Worm (Caenorhabditis elegans): Measurements from ENCODE around the gene K07F5.12.
A peak's percentile ranks its signal among the peaks of the same experiment; 100 is the strongest.

Gene K07F5.12

DNA sequence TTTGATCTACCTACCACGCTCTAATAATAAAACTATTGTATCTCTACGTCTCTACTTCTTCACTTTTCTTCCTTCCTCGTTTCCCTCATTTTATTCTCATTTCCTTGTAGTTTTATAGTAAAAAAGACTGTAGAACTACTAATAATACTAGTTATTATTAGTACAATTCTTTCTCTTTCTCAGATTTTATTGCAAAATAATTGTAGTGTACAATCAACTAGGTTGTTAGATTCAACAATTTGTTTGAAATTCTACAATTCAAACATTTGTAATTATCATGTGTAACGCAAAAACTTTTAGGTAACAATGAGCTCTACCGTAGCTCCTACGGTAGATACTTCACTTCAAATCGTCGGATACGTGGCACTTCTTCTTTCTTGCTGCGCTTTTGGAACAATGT, at the start of gene K07F5.12:
Gene K07F5.12, plus strand, starts transcription at position 301 of the 400 bp plus-strand sequence.
- no peak for TF ChIP-seq mdt-29 (GFP tag; IDR thresholded peaks at IDR 0.05)
- no peak for TF ChIP-seq nhr-76 (tag; optimal IDR thresholded peaks at IDR 0.05)
- TF ChIP-seq lin-38 (GFP tag; IDR thresholded peaks at IDR 0.05) = no peak
- no peak for TF ChIP-seq madf-5 (GFP tag; IDR thresholded peaks at IDR 0.05)
- no peak for TF ChIP-seq dve-1 (tag; optimal IDR thresholded peaks at IDR 0.05; ENCODE audit: insufficient read depth)
- no peak for TF ChIP-seq set-16 (GFP tag; IDR thresholded peaks at IDR 0.05)
- TF ChIP-seq snpc-1.2 (GFP tag; IDR thresholded peaks at IDR 0.05) = no peak
- no peak for TF ChIP-seq nhr-48 (tag; optimal IDR thresholded peaks at IDR 0.05)
- no peak for TF ChIP-seq tra-1 (GFP tag; IDR thresholded peaks at IDR 0.05)
- TF ChIP-seq mxl-3 (GFP tag; optimal IDR thresholded peaks at IDR 0.05) = no peak
- no peak for TF ChIP-seq dmd-9 (GFP tag; IDR thresholded peaks at IDR 0.05)
- no peak for TF ChIP-seq lsy-2 (tag; optimal IDR thresholded peaks at IDR 0.05)
- TF ChIP-seq zip-11 (GFP tag; IDR thresholded peaks at IDR 0.05) = no peak
- TF ChIP-seq unc-130 (GFP tag; optimal IDR thresholded peaks at IDR 0.05) = no peak

DNA sequence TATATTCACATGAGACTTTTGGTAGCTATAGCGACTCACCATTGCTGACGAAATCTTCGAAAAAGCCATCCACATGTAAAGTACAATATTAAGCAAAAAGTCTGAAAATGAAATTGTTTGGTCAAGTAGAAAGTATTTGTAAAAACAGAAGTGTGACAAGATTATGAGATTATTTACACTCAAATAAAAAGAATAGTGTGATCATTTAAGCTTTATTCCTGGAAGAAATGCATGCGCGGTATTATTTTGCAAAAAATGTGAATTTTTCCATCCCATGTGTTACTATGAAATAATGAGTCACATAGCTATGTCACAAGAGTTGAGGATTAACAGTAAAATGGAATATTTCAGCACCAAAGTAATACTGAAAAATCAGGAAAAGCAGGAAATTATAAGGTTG, 45.2 kb upstream of the K07F5.12 start, which contains the start of gene dct-15:
Gene dct-15, minus strand, starts transcription at position 101 of the 400 bp plus-strand sequence.
- TF ChIP-seq unc-39 (tag; optimal IDR thresholded peaks at IDR 0.05) = no peak
- TF ChIP-seq egl-27 (tag; optimal IDR thresholded peaks at IDR 0.05) = no peak
- TF ChIP-seq daf-16 (GFP tag; optimal IDR thresholded peaks at IDR 0.05) = no peak
- no peak for TF ChIP-seq daf-16 (tag; optimal IDR thresholded peaks at IDR 0.05)
- no peak for TF ChIP-seq lir-3 (tag; optimal IDR thresholded peaks at IDR 0.05)

DNA sequence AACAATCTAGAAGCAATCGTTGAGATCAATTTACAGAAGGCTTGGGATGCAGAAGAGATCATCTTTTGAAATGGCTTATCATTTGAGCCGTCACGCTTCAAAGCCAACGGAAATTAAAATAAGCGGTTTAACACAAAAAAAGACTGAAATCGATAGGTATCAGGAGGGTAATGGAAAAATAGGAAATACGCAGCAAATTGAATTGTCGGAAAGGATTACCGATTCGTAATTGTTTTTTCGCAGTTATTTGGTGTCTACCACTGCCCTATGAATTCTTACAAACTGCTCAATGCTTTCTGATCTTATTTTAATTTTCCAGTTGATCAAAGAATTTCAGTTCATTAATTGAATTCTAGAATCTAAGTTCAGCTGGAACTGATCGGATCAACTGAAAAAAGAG, 44.3 kb upstream of the K07F5.12 start:
- TF ChIP-seq nhr-11 (tag; optimal IDR thresholded peaks at IDR 0.05) = no peak
- TF ChIP-seq arid-1 (GFP tag; conservative IDR thresholded peaks at IDR 0.05) = no peak
- peak; percentile 63 for TF ChIP-seq aha-1 (tag)

DNA sequence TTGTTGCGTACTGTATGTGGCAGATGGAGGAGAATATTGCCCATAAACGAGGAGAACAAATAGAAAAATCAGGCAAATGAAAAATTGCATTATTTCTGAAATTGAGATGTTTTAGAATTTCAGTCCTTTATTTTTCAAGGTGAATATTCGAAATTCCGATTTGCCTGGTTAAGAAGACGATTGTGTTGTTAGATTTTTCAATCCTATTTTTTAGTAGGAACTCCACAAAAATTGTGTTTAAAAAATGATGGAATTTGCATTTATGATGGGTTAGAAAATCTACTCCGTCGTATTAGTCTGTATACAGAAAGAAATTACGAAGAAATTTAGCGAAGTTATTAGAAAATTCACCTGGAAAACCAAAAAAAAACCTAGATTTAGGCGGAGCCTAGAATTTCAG, 40.4 kb upstream of the K07F5.12 start, which contains the start of gene egl-20:
Gene egl-20, minus strand, starts transcription at position 101 of the 400 bp plus-strand sequence.
- TF ChIP-seq ceh-44 (GFP tag; IDR thresholded peaks at IDR 0.05) (no peak), hmg-1.1 (GFP tag; IDR thresholded peaks at IDR 0.05) (no peak), D1046.2 (GFP tag; IDR thresholded peaks at IDR 0.05) (no peak), zip-2 (tag; optimal IDR thresholded peaks at IDR 0.05) (no peak), cey-2 (tag; optimal IDR thresholded peaks at IDR 0.05; ENCODE audit: borderline replicate concordance, insufficient read depth) (no peak), mdl-1 (tag; optimal IDR thresholded peaks at IDR 0.05) (no peak), tag-97 (GFP tag; IDR thresholded peaks at IDR 0.05) (no peak)

DNA sequence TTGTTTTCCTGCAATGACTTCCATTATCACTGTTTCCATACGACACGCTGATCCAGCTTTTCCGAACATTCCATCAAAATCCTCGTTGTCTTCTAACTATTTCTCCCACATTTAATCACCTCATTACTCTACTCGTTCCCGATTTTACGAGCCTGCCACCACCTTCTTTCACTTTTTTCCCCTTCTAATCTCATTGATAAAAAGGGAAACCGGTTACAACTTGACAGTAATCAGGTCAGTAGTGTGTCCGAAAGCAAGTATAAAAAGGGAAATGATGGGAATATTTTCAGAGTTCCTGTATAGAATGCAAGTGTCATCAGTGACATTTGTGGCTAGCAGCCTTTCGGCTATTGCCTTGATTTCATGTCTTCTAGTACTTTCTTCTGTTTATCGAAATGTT, 34.2 kb upstream of the K07F5.12 start, which contains the start of gene col-123:
Gene col-123, plus strand, starts transcription at position 301 of the 400 bp plus-strand sequence.
- no peak for TF ChIP-seq cey-2 (tag; optimal IDR thresholded peaks at IDR 0.05; ENCODE audit: borderline replicate concordance, insufficient read depth)
- no peak for TF ChIP-seq jun-1 (tag; optimal IDR thresholded peaks at IDR 0.05)
- no peak for TF ChIP-seq pha-4 (GFP tag; IDR thresholded peaks at IDR 0.05)
- TF ChIP-seq pha-4 (tag; optimal IDR thresholded peaks at IDR 0.05) = no peak
- TF ChIP-seq ceh-20 (GFP tag; IDR thresholded peaks at IDR 0.05) = no peak

DNA sequence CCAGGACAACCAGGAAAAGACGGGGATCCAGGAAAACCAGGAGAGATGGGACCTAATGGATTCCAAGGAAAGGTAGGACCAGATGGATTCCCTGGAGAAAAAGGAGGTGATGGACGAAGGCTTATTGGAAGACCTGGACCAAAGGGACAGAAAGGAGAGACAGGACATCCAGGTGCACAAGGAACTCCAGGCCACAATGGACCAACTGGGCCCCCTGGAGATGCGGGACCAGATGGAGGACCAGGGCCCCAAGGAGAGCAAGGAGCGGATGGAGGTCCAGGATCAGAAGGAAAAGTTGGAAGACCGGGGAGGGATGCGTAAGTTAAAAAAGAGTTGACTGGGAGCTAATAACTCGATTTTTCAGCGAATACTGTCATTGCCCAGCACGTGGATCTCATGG, 33.2 kb upstream of the K07F5.12 start:
- no peak for TF ChIP-seq T20F7.1 (GFP tag; optimal IDR thresholded peaks at IDR 0.05)
- no peak for TF ChIP-seq skn-1 (tag; optimal IDR thresholded peaks at IDR 0.05)
- TF ChIP-seq rbr-2 (tag; optimal IDR thresholded peaks at IDR 0.05) = no peak
- no peak for TF ChIP-seq ceh-62 (tag; optimal IDR thresholded peaks at IDR 0.05)
- TF ChIP-seq nhr-28 (tag; optimal IDR thresholded peaks at IDR 0.05) = no peak
- peak; percentile 71 for TF ChIP-seq set-16 (GFP tag; IDR thresholded peaks at IDR 0.05)
- no peak for TF ChIP-seq ztf-7 (tag; optimal IDR thresholded peaks at IDR 0.05)
- TF ChIP-seq ceh-44 (GFP tag; IDR thresholded peaks at IDR 0.05) = no peak
- no peak for TF ChIP-seq hmg-1.1 (GFP tag; IDR thresholded peaks at IDR 0.05)
